Worm (Caenorhabditis elegans) whole organism, L4/young adult: ENCODE data around the gene C06H2.2.

Experiments
- W03F9.2 ChIP-seq: fragments of 150-350 bp; optimal IDR thresholded peaks from 2 replicates; lab custom pipeline; 2014; ENCODE audit warnings: missing biosample characterization, missing genetic modification characterization
- him-1 ChIP-seq: sonication (generic microtip); optimal IDR thresholded peaks from 2 replicates; lab custom pipeline; 2016; ENCODE audit warnings: missing genotype, missing genetic modification reagents, missing genetic modification characterization, missing compliant biosample characterization

ce11 chrV:11124922-11125321, at the start of gene C06H2.2:
- TF ChIP-seq him-1 = no peak
- no peak for TF ChIP-seq W03F9.2 (tag; lab: Kevin White, UChicago)
